Fruit fly (Drosophila melanogaster) whole organism, embryonic: Measurements from ENCODE around the gene CG6230.

Source experiments
- CG6683 ChIP-seq: fragments of 200-800 bp; sonication (Bioruptor generic); optimal IDR thresholded peaks from 2 replicates; lab custom pipeline; 2017; ENCODE audit warnings: missing biosample characterization, mild to moderate bottlenecking, missing genetic modification characterization, missing genetic modification reagents
- Camta ChIP-seq: fragments of 200-800 bp; sonication (Bioruptor generic); optimal IDR thresholded peaks from 2 replicates; lab custom pipeline; 2016; ENCODE audit warnings: missing biosample characterization, missing genetic modification characterization
- Doc2 ChIP-seq: fragments of 200-800 bp; sonication (Bioruptor generic); IDR thresholded peaks from 2 replicates; pipeline ENCODE4 v1.3.6; 2022; ENCODE audit warnings: missing biosample characterization, missing genetic modification characterization
- Fer1 ChIP-seq: fragments of 200-800 bp; sonication (Bioruptor generic); optimal IDR thresholded peaks from 2 replicates; lab custom pipeline; 2017; ENCODE audit warnings: missing biosample characterization, mild to moderate bottlenecking, missing genetic modification characterization
- Hey ChIP-seq: fragments of 200-800 bp; sonication (Bioruptor generic); optimal IDR thresholded peaks from 3 replicates; lab custom pipeline; 2018; ENCODE audit warnings: missing biosample characterization, mild to moderate bottlenecking, missing genetic modification characterization
- fd102C ChIP-seq: fragments of 200-800 bp; sonication (Bioruptor generic); optimal IDR thresholded peaks from 2 replicates; lab custom pipeline; 2018; ENCODE audit warnings: missing biosample characterization, mild to moderate bottlenecking, missing genetic modification characterization, moderate library complexity
- fru ChIP-seq: fragments of >200 bp; optimal IDR thresholded peaks from 2 replicates; lab custom pipeline; 2017
- lab ChIP-seq: fragments of 200-800 bp; sonication (Bioruptor generic); optimal IDR thresholded peaks from 3 replicates; lab custom pipeline; 2017; ENCODE audit warnings: missing biosample characterization, missing genetic modification characterization, mild to moderate bottlenecking, moderate library complexity, missing genetic modification reagents
- ro ChIP-seq: fragments of 200-800 bp; sonication (Bioruptor generic); IDR thresholded peaks from 2 replicates; pipeline ENCODE4 v1.3.6; 2022; ENCODE audit warnings: missing biosample characterization, missing genetic modification characterization
- tna ChIP-seq: fragments of 200-800 bp; sonication (Bioruptor generic); IDR thresholded peaks from 2 replicates; pipeline ENCODE4 v1.3.6; 2022; ENCODE audit warnings: missing biosample characterization, missing genetic modification characterization; ENCODE audit not compliant: partially characterized antibody

DNA sequence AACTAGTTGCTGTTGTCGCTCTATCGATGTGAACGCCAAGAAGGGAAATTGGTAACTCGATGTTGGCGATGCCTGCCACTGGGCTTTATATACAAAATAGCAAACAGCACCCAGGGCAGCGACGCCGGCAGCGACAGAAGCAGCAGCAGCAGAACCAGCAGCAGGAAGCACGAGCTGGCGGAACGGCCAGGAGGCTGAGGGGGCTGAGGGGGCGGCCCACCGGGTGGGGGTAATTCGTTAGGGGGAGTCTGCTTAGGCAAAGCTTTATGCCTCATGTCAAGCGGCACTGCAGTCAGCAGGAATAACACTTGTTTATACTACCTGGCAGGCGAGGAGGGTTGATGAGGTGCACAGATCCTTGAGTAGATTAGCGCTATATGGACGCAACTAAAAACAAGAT is 38.8 kb downstream of the CG6230 start, which contains the start of gene AstC:
- TF ChIP-seq Camta (no peak), Hey (no peak), tna (GFP tag; lab: Robert Waterston, UW) (no peak), fru (no peak), ro (GFP tag; lab: Robert Waterston, UW) (no peak), Doc2 (GFP tag; lab: Robert Waterston, UW) (no peak), CG6683 (no peak), Fer1 (GFP tag; lab: Kevin White, UChicago) (no peak), lab (GFP tag; lab: Kevin White, UChicago) (no peak), fd102C (GFP tag; lab: Kevin White, UChicago) (no peak)
